Fruit fly (Drosophila melanogaster) whole organism, embryonic: ENCODE measurements around the gene Sptz.

ENCODE experiments used
- MBD-R2 ChIP-seq: fragments of 200-800 bp; sonication (Bioruptor generic); IDR thresholded peaks from 2 replicates; pipeline ENCODE4 v1.3.6; 2022; ENCODE audit warnings: missing biosample characterization, missing genetic modification characterization
- grn ChIP-seq: fragments of 200-800 bp; sonication (Bioruptor generic); optimal IDR thresholded peaks from 3 replicates; lab custom pipeline; 2017; ENCODE audit warnings: missing biosample characterization, missing genetic modification characterization
- pho ChIP-seq: fragments of 200-800 bp; sonication (Bioruptor generic); optimal IDR thresholded peaks from 2 replicates; lab custom pipeline; 2016; ENCODE audit warnings: missing biosample characterization, missing genetic modification characterization

- TF ChIP-seq MBD-R2 (GFP tag; lab: Robert Waterston, UW), result no peak
- TF ChIP-seq pho (GFP tag; lab: Kevin White, UChicago), result no peak
- TF ChIP-seq grn (GFP tag; lab: Kevin White, UChicago), result no peak
Observed at dm6 chr3R:11402894-11403293, 19.0 kb upstream of the Sptz start.
